In genomic region chrX:8460232-8460631, dm6 we compare ENCODE assay signal across 3 fruit fly cellular contexts.
TF ChIP-seq lines count a peak whose summit lies in the region.

No protein-coding gene starts in this region.

- no peak for TF ChIP-seq CTCF in whole organism, embryonic (GFP tag; optimal IDR thresholded peaks at IDR 0.05; lab: Kevin White, UChicago)

TF ChIP-seq in whole organism, adult, 20 proteins besides CTCF, POLR2A, EP300 and RAD21:
- TF ChIP-seq Clk (GFP tag; optimal IDR thresholded peaks at IDR 0.05; lab: Kevin White, UChicago) = no peak
- TF ChIP-seq cnc (optimal IDR thresholded peaks at IDR 0.05; lab: Kevin White, UChicago) = no peak
- TF ChIP-seq kay (GFP tag; lab: Kevin White, UChicago; ENCODE audit: borderline replicate concordance) = peak; percentile 34
- TF ChIP-seq CG33017 (tag; optimal IDR thresholded peaks at IDR 0.05; lab: Kevin White, UChicago) = no peak

TF ChIP-seq in whole organism, embryonic, 481 proteins besides CTCF, POLR2A, EP300 and RAD21 (continues in another document):
- TF ChIP-seq pho (GFP tag; optimal IDR thresholded peaks at IDR 0.05; lab: Kevin White, UChicago) = no peak
- TF ChIP-seq Fer2 (tag; optimal IDR thresholded peaks at IDR 0.05; lab: Kevin White, UChicago) = no peak
- no peak for TF ChIP-seq wek (GFP tag; optimal IDR thresholded peaks at IDR 0.05; lab: Kevin White, UChicago)
- TF ChIP-seq luna (GFP tag; optimal IDR thresholded peaks at IDR 0.05; lab: Kevin White, UChicago) = no peak
- no peak for TF ChIP-seq sens-2 (GFP tag; IDR thresholded peaks at IDR 0.05; lab: Robert Waterston, UW)
- no peak for TF ChIP-seq CG9932 (GFP tag; IDR thresholded peaks at IDR 0.05; lab: Robert Waterston, UW)
- TF ChIP-seq org-1 (GFP tag; optimal IDR thresholded peaks at IDR 0.05; lab: Kevin White, UChicago) = no peak
- TF ChIP-seq tio (GFP tag; optimal IDR thresholded peaks at IDR 0.05; lab: Kevin White, UChicago) = peak; percentile 4
- TF ChIP-seq vnd (GFP tag; IDR thresholded peaks at IDR 0.05; lab: Robert Waterston, UW; ENCODE audit: partially characterized antibody) = no peak
- TF ChIP-seq CG1602 (GFP tag; optimal IDR thresholded peaks at IDR 0.05; lab: Kevin White, UChicago) = no peak
- TF ChIP-seq dan (GFP tag; IDR thresholded peaks at IDR 0.05; lab: Robert Waterston, UW) = no peak
- no peak for TF ChIP-seq nom (GFP tag; optimal IDR thresholded peaks at IDR 0.05; lab: Kevin White, UChicago)
- TF ChIP-seq CG7987 (GFP tag; optimal IDR thresholded peaks at IDR 0.05; lab: Kevin White, UChicago) = no peak
- TF ChIP-seq Myb (GFP tag; optimal IDR thresholded peaks at IDR 0.05; lab: Kevin White, UChicago) = no peak
- no peak for TF ChIP-seq nau (GFP tag; optimal IDR thresholded peaks at IDR 0.05; lab: Kevin White, UChicago)
- TF ChIP-seq Dll (GFP tag; IDR thresholded peaks at IDR 0.05; lab: Robert Waterston, UW; ENCODE audit: partially characterized antibody) = no peak
- TF ChIP-seq Gug (GFP tag; IDR thresholded peaks at IDR 0.05; lab: Robert Waterston, UW) = no peak
- TF ChIP-seq CG15073 (GFP tag; optimal IDR thresholded peaks at IDR 0.05; lab: Kevin White, UChicago) = no peak
- TF ChIP-seq Kr (GFP tag; optimal IDR thresholded peaks at IDR 0.05; lab: Kevin White, UChicago) = no peak
- no peak for TF ChIP-seq ash1 (GFP tag; optimal IDR thresholded peaks at IDR 0.05; lab: Kevin White, UChicago)
- TF ChIP-seq mld (GFP tag; IDR thresholded peaks at IDR 0.05; lab: Robert Waterston, UW; ENCODE audit: partially characterized antibody) = no peak
- TF ChIP-seq Xrp1 (GFP tag; IDR thresholded peaks at IDR 0.05; lab: Robert Waterston, UW) = 0 out of 2 replicates have a peak, but pooled peaks have one; percentile 22
- no peak for TF ChIP-seq CG7963 (GFP tag; IDR thresholded peaks at IDR 0.05; lab: Robert Waterston, UW; ENCODE audit: partially characterized antibody)
- no peak for TF ChIP-seq lov (optimal IDR thresholded peaks at IDR 0.05; lab: Kevin White, UChicago)
- no peak for TF ChIP-seq lov (GFP tag; IDR thresholded peaks at IDR 0.05; lab: Robert Waterston, UW)
- TF ChIP-seq D19B (GFP tag; optimal IDR thresholded peaks at IDR 0.05; lab: Kevin White, UChicago) = no peak
- no peak for TF ChIP-seq dmrt11E (tag; optimal IDR thresholded peaks at IDR 0.05; lab: Kevin White, UChicago)
- no peak for TF ChIP-seq E2f1 (GFP tag; IDR thresholded peaks at IDR 0.05; lab: Robert Waterston, UW)
- TF ChIP-seq row (GFP tag; IDR thresholded peaks at IDR 0.05; lab: Robert Waterston, UW) = 0 out of 3 replicates have a peak, but pooled peaks have one; percentile 17
- TF ChIP-seq CG32532 (GFP tag; IDR thresholded peaks at IDR 0.05; lab: Robert Waterston, UW) = no peak
- TF ChIP-seq BEAF-32 (GFP tag; optimal IDR thresholded peaks at IDR 0.05; lab: Kevin White, UChicago) = no peak
- no peak for TF ChIP-seq CG17912 (GFP tag; optimal IDR thresholded peaks at IDR 0.05; lab: Kevin White, UChicago)
- no peak for TF ChIP-seq eyg (GFP tag; optimal IDR thresholded peaks at IDR 0.05; lab: Kevin White, UChicago)
- no peak for TF ChIP-seq ken (GFP tag; IDR thresholded peaks at IDR 0.05; lab: Robert Waterston, UW)
- peak; percentile 64 for TF ChIP-seq CG11696 (GFP tag; IDR thresholded peaks at IDR 0.05; lab: Robert Waterston, UW)
- no peak for TF ChIP-seq CG32767 (GFP tag; IDR thresholded peaks at IDR 0.05; lab: Robert Waterston, UW)
- TF ChIP-seq sna (GFP tag; IDR thresholded peaks at IDR 0.05; lab: Robert Waterston, UW; ENCODE audit: partially characterized antibody) = no peak
- no peak for TF ChIP-seq ap (GFP tag; IDR thresholded peaks at IDR 0.05; lab: Robert Waterston, UW)
- no peak for TF ChIP-seq zfh1 (GFP tag; IDR thresholded peaks at IDR 0.05; lab: Robert Waterston, UW)
- no peak for TF ChIP-seq Spps (tag; optimal IDR thresholded peaks at IDR 0.05; lab: Kevin White, UChicago)
- no peak for TF ChIP-seq CG9215 (GFP tag; IDR thresholded peaks at IDR 0.05; lab: Robert Waterston, UW)
- no peak for TF ChIP-seq CG9437 (GFP tag; optimal IDR thresholded peaks at IDR 0.05; lab: Kevin White, UChicago)
- no peak for TF ChIP-seq tup (GFP tag; optimal IDR thresholded peaks at IDR 0.05; lab: Kevin White, UChicago)
- TF ChIP-seq tgo (GFP tag; IDR thresholded peaks at IDR 0.05; lab: Robert Waterston, UW) = no peak
- TF ChIP-seq Rfx (GFP tag; IDR thresholded peaks at IDR 0.05; lab: Robert Waterston, UW) = no peak
- no peak for TF ChIP-seq Nf-YB (GFP tag; optimal IDR thresholded peaks at IDR 0.05; lab: Kevin White, UChicago)

TF ChIP-seq in whole organism, prepupa, 60 proteins besides CTCF, POLR2A, EP300 and RAD21:
- TF ChIP-seq CG31627 (GFP tag; optimal IDR thresholded peaks at IDR 0.05; lab: Kevin White, UChicago) = peak; percentile 2
- no peak for TF ChIP-seq OdsH (GFP tag; optimal IDR thresholded peaks at IDR 0.05; lab: Kevin White, UChicago)
- TF ChIP-seq esn (GFP tag; optimal IDR thresholded peaks at IDR 0.05; lab: Kevin White, UChicago) = peak; percentile 19
- TF ChIP-seq svp (GFP tag; lab: Kevin White, UChicago) = peak; percentile 64
